Worm (Caenorhabditis elegans) whole organism, midembryonic: ENCODE results near the gene C25F9.10.

Experiments used
- T22C8.4 ChIP-seq: fragments of 200-800 bp; sonication (Bioruptor generic); IDR thresholded peaks from 2 replicates; pipeline ENCODE4 v1.3.6; 2022; ENCODE audit warnings: missing genetic modification characterization, missing compliant biosample characterization
- cog-1 ChIP-seq: sonication (generic microtip); optimal IDR thresholded peaks from 2 replicates; lab custom pipeline; 2016; ENCODE audit warnings: missing genetic modification characterization, missing compliant biosample characterization
- flt-1 ChIP-seq: fragments of 200-800 bp; sonication (Bioruptor generic); IDR thresholded peaks from 2 replicates; pipeline ENCODE4 v1.3.6; 2022; ENCODE audit warnings: missing genetic modification characterization, missing compliant biosample characterization
- med-1 ChIP-seq: sonication (generic microtip); optimal IDR thresholded peaks from 2 replicates; lab custom pipeline; 2017; ENCODE audit warnings: missing genetic modification characterization, mild to moderate bottlenecking, missing compliant biosample characterization, antibody characterized with exemption, missing genetic modification reagents; ENCODE audit not compliant: insufficient read depth
- ref-1 ChIP-seq: fragments of 200-800 bp; sonication (Bioruptor generic); conservative IDR thresholded peaks from 2 replicates; pipeline ENCODE4 v1.3.6; 2022; ENCODE audit warnings: missing genetic modification reagents, missing genetic modification characterization, missing compliant biosample characterization

DNA sequence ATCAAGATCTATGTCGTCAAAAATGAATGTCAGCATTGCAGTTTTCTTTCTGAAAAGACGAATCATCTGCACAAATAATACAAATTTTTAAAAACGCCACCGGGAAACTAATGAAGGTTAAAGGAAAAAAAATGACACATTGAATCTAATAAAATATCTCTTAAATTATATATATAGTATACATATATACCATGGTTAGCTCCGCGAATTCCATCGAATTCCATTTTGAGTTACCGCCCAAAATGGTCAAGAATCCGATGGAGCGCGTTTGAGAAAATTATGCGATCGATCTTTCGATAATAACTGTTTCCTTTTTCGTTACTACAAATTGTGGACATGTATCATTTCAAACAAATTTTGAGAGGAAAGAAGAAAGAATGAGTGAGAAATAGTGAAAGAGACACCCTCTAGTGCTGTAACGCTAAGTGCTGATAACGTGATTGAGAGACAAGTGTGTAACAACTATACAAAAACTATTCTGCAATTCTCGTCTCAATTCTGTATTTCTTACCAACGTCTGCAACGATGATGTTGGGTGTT is at the start of gene C25F9.10, which contains the start of gene C25F9.6:
- TF ChIP-seq ref-1 (GFP tag; lab: Robert Waterston, UW) (no peak), T22C8.4 (GFP tag; lab: Robert Waterston, UW) (no peak), med-1 (no peak), flt-1 (GFP tag; lab: Robert Waterston, UW) (no peak), cog-1 (tag; lab: Kevin White, UChicago) (no peak)
